Fruit fly (Drosophila melanogaster) whole organism: ENCODE data around the gene CG9154.
A peak's percentile ranks its signal among the peaks of the same experiment; 100 is the strongest.

ENCODE experiments used
- CG8478 ChIP-seq: fragments of >200 bp; optimal IDR thresholded peaks from 2 replicates; lab custom pipeline; 2018; ENCODE audit warnings: inconsistent platforms
- Dll ChIP-seq: fragments of >200 bp; optimal IDR thresholded peaks from 2 replicates; lab custom pipeline; 2017
- EcR ChIP-seq, 2 experiments: fragments of >200 bp; optimal IDR thresholded peaks; 2 replicates each; lab custom pipeline; 2017; ENCODE audit warnings: missing biosample characterization in 2 of 2, missing genetic modification characterization in 2 of 2, missing genetic modification reagents in 2 of 2
- pan ChIP-seq: fragments of >200 bp; optimal IDR thresholded peaks from 2 replicates; lab custom pipeline; 2017
- psq ChIP-seq: fragments of >200 bp; optimal IDR thresholded peaks from 2 replicates; lab custom pipeline; 2017
- usp ChIP-seq: fragments of >200 bp; optimal IDR thresholded peaks from 2 replicates; lab custom pipeline; 2017; ENCODE audit warnings: missing biosample characterization, missing genetic modification characterization, mixed read lengths

The CG9154 gene

dm6 chr2L:6089604-6090198, 19.2 kb upstream of the CG9154 start:
- TF ChIP-seq Dll (no peak), usp (no peak), pan (lab: Kevin White, UChicago) (no peak), psq (no peak), EcR (GFP tag; optimal IDR thresholded peaks at IDR 0.05; lab: Kevin White, UChicago) (no peak), CG8478 (no peak)

dm6 chr2L:6088371-6089365, 18.2 kb upstream of the CG9154 start:
- TF ChIP-seq EcR (GFP tag; optimal IDR thresholded peaks at IDR 0.05; lab: Kevin White, UChicago), result peak; percentile 92 to 97
- peak; percentile 90 for TF ChIP-seq Dll
- TF ChIP-seq CG8478, result no peak
- TF ChIP-seq pan (lab: Kevin White, UChicago), result no peak
- no peak for TF ChIP-seq psq
- no peak for TF ChIP-seq usp

- TF ChIP-seq EcR (GFP tag; optimal IDR thresholded peaks at IDR 0.05; lab: Kevin White, UChicago), result peak in 1 of 2 experiments; percentile 55
- no peak for TF ChIP-seq pan (lab: Kevin White, UChicago)
These were observed 17.2 kb upstream of the CG9154 start for dm6 chr2L:6087685-6088084.

dm6 chr2L:6086771-6087170, 16.3 kb upstream of the CG9154 start:
- TF ChIP-seq pan (lab: Kevin White, UChicago) (no peak), usp (no peak), EcR (GFP tag; optimal IDR thresholded peaks at IDR 0.05; lab: Kevin White, UChicago) (no peak), Dll (no peak), CG8478 (no peak), psq (no peak)

dm6 chr2L:6085733-6086317, 15.3 kb upstream of the CG9154 start:
- no peak for TF ChIP-seq CG8478
- TF ChIP-seq pan (lab: Kevin White, UChicago), result no peak
- TF ChIP-seq psq, result no peak
- TF ChIP-seq EcR (GFP tag; optimal IDR thresholded peaks at IDR 0.05; lab: Kevin White, UChicago), result no peak
- no peak for TF ChIP-seq usp
- TF ChIP-seq Dll, result no peak

- no peak for TF ChIP-seq psq
- no peak for TF ChIP-seq usp
- no peak for TF ChIP-seq pan (lab: Kevin White, UChicago)
- TF ChIP-seq CG8478, result no peak
- TF ChIP-seq Dll, result no peak
- TF ChIP-seq EcR (GFP tag; optimal IDR thresholded peaks at IDR 0.05; lab: Kevin White, UChicago), result no peak
These were observed 14.2 kb upstream of the CG9154 start for dm6 chr2L:6084694-6085093.

dm6 chr2L:6082936-6083627, 12.6 kb upstream of the CG9154 start:
- no peak for TF ChIP-seq pan (lab: Kevin White, UChicago)
- no peak for TF ChIP-seq usp

dm6 chr2L:6082157-6082645, 11.7 kb upstream of the CG9154 start, which contains the start of gene Kr-h1:
Gene Kr-h1, plus strand, starts transcription at chr2L:6082603.
- no peak for TF ChIP-seq usp
- no peak for TF ChIP-seq CG8478
- no peak for TF ChIP-seq psq
- no peak for TF ChIP-seq Dll
- no peak for TF ChIP-seq pan (lab: Kevin White, UChicago)
- TF ChIP-seq EcR (GFP tag; optimal IDR thresholded peaks at IDR 0.05; lab: Kevin White, UChicago), result no peak

- TF ChIP-seq EcR (GFP tag; optimal IDR thresholded peaks at IDR 0.05; lab: Kevin White, UChicago) (peak in 1 of 2 experiments; percentile 71), usp (no peak)
These were observed 10.8 kb upstream of the CG9154 start for dm6 chr2L:6081134-6081832.

dm6 chr2L:6080329-6080728, 9.8 kb upstream of the CG9154 start:
- TF ChIP-seq Dll (no peak), pan (lab: Kevin White, UChicago) (no peak), EcR (GFP tag; optimal IDR thresholded peaks at IDR 0.05; lab: Kevin White, UChicago) (no peak), CG8478 (no peak), usp (no peak), psq (no peak)

dm6 chr2L:6078757-6079351, 8.4 kb upstream of the CG9154 start:
- TF ChIP-seq usp (no peak), psq (no peak), pan (lab: Kevin White, UChicago) (no peak), Dll (no peak), EcR (GFP tag; optimal IDR thresholded peaks at IDR 0.05; lab: Kevin White, UChicago) (peak; percentile 99 to 100), CG8478 (no peak)

- TF ChIP-seq psq (no peak), Dll (no peak), pan (lab: Kevin White, UChicago) (no peak), usp (no peak), CG8478 (no peak), EcR (GFP tag; optimal IDR thresholded peaks at IDR 0.05; lab: Kevin White, UChicago) (no peak)
These were observed 7.1 kb upstream of the CG9154 start for dm6 chr2L:6077632-6078031.
